Fruit fly (Drosophila melanogaster) whole organism, wandering third instar larva: Measurements from ENCODE around the gene CG31223.

Experiments used
- CG9705 ChIP-seq: fragments of 200-800 bp; sonication (Bioruptor generic); optimal IDR thresholded peaks from 2 replicates; lab custom pipeline; 2018; ENCODE audit warnings: missing biosample characterization, mild to moderate bottlenecking, missing genetic modification characterization
- Myc ChIP-seq: fragments of >200 bp; optimal IDR thresholded peaks from 2 replicates; lab custom pipeline; 2017
- N ChIP-seq: fragments of >200 bp; optimal IDR thresholded peaks from 2 replicates; lab custom pipeline; 2018; ENCODE audit warnings: missing biosample characterization, missing external identifiers, missing genetic modification characterization
- Rel ChIP-seq, 2 experiments: fragments of 200-800 bp; sonication (Bioruptor generic) in 1 of 2; optimal IDR thresholded peaks; 2 replicates in 1 of 2; 3 replicates in 1 of 2; lab custom pipeline; 2016 to 2019; ENCODE audit warnings: mild to moderate bottlenecking in 2 of 2, missing biosample characterization in 2 of 2, missing genetic modification characterization in 2 of 2, moderate library complexity in 1 of 2
- br ChIP-seq: fragments of 200-800 bp; sonication (Bioruptor generic); optimal IDR thresholded peaks from 2 replicates; lab custom pipeline; 2016; ENCODE audit warnings: missing biosample characterization, missing genetic modification characterization
- foxo ChIP-seq, 2 experiments: fragments of 200-800 bp; sonication (Bioruptor generic); optimal IDR thresholded peaks; 2 replicates in 1 of 2; 3 replicates in 1 of 2; lab custom pipeline; 2016 to 2017; ENCODE audit warnings: missing biosample characterization in 2 of 2, missing genetic modification characterization in 2 of 2
- h ChIP-seq: fragments of 200-800 bp; sonication (Bioruptor generic); optimal IDR thresholded peaks from 3 replicates; lab custom pipeline; 2016; ENCODE audit warnings: missing biosample characterization, mild to moderate bottlenecking, missing genetic modification characterization
- pan ChIP-seq: fragments of >200 bp; optimal IDR thresholded peaks from 2 replicates; lab custom pipeline; 2017
- psq ChIP-seq: fragments of 200-800 bp; sonication (Bioruptor generic); optimal IDR thresholded peaks from 3 replicates; lab custom pipeline; 2017; ENCODE audit warnings: missing biosample characterization, mild to moderate bottlenecking, missing genetic modification characterization, moderate library complexity
- sv ChIP-seq: fragments of 200-800 bp; sonication (Bioruptor generic); optimal IDR thresholded peaks from 3 replicates; lab custom pipeline; 2016; ENCODE audit warnings: missing biosample characterization, missing genetic modification characterization
- woc ChIP-seq: sonication (Bioruptor generic); optimal IDR thresholded peaks from 2 replicates; lab custom pipeline; 2016; ENCODE audit warnings: missing biosample characterization, mild to moderate bottlenecking, missing genetic modification characterization

DNA sequence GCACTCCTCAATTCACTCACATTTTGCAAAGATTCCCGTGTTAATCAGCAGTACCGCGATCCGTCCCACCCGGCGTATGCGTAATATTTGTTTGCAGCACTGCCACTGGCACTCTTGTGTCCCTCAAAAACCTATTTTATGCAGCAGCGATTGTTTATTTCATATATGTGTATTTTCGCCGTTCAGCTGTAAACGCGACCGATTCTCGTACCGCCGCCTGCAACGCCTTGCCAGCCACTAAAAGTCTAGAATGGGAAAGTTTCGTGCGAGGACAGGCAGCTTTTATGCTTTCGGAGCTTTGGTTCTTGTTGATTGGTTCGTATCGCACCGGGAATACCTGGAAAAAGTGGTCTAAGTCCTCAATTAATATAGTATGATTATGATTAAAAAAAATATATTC, 12.2 kb upstream of the CG31223 start, which contains the start of gene CG17270:
- TF ChIP-seq psq (GFP tag; lab: Kevin White, UChicago) (no peak), Rel (GFP tag; optimal IDR thresholded peaks at IDR 0.05; lab: Kevin White, UChicago) (no peak), Rel (tag; optimal IDR thresholded peaks at IDR 0.05; lab: Kevin White, UChicago) (no peak), h (no peak), pan (lab: Kevin White, UChicago) (no peak), N (no peak), Myc (lab: Kevin White, UChicago) (no peak), CG9705 (no peak), sv (GFP tag; lab: Kevin White, UChicago) (no peak), br (no peak), foxo (GFP tag; optimal IDR thresholded peaks at IDR 0.05; lab: Kevin White, UChicago) (no peak), woc (GFP tag; lab: Kevin White, UChicago) (no peak)
